Fruit fly (Drosophila melanogaster): ENCODE results near the gene CG34043.
A peak's percentile ranks its signal among the peaks of the same experiment; 100 is the strongest.

Gene CG34043

dm6 chr2L:10306518-10307260 lies 26.0 kb upstream of the CG34043 start, which contains the start of the genes CG5390 and CG4968 (continued):
- TF ChIP-seq CG6765 (GFP tag; optimal IDR thresholded peaks at IDR 0.05) (peak; percentile 62), CG8388 (GFP tag; optimal IDR thresholded peaks at IDR 0.05) (peak; percentile 64), dysf (GFP tag; IDR thresholded peaks at IDR 0.05) (peak; percentile 55; the same call in 1 of the 3 replicates), CG8924 (tag; optimal IDR thresholded peaks at IDR 0.05) (peak; percentile 81), CG4360 (GFP tag; IDR thresholded peaks at IDR 0.05) (no peak), CG31365 (tag; optimal IDR thresholded peaks at IDR 0.05) (no peak), Dref (GFP tag; IDR thresholded peaks at IDR 0.05) (peak; percentile 86), CG2678 (tag; optimal IDR thresholded peaks at IDR 0.05) (no peak), dimm (GFP tag; IDR thresholded peaks at IDR 0.05) (no peak), Sox100B (GFP tag; optimal IDR thresholded peaks at IDR 0.05) (peak; percentile 65), Kr (GFP tag; optimal IDR thresholded peaks at IDR 0.05) (no peak), jing (GFP tag; optimal IDR thresholded peaks at IDR 0.05) (no peak), Bdp1 (GFP tag; optimal IDR thresholded peaks at IDR 0.05) (no peak), CG11398 (GFP tag; optimal IDR thresholded peaks at IDR 0.05) (no peak), CG11560 (tag; IDR thresholded peaks at IDR 0.05) (no peak), Optix (GFP tag; IDR thresholded peaks at IDR 0.05) (no peak), CG6272 (GFP tag; IDR thresholded peaks at IDR 0.05) (no peak), HLH4C (GFP tag; IDR thresholded peaks at IDR 0.05; ENCODE audit: partially characterized antibody) (peak; percentile 48; the same call in 1 of the 3 replicates), CG32767 (GFP tag; IDR thresholded peaks at IDR 0.05) (0 out of 2 replicates have a peak, but pooled peaks have one; percentile 52), dan (GFP tag; IDR thresholded peaks at IDR 0.05) (no peak), Hsf (GFP tag; optimal IDR thresholded peaks at IDR 0.05) (peak; percentile 34), CG1832 (GFP tag; optimal IDR thresholded peaks at IDR 0.05) (no peak), CG13624 (GFP tag; optimal IDR thresholded peaks at IDR 0.05) (peak; percentile 43), HmgD (GFP tag; optimal IDR thresholded peaks at IDR 0.05) (no peak), CHES-1-like (GFP tag; optimal IDR thresholded peaks at IDR 0.05) (no peak), Gsc (GFP tag; IDR thresholded peaks at IDR 0.05) (no peak), chinmo (GFP tag; IDR thresholded peaks at IDR 0.05; ENCODE audit: partially characterized antibody) (0 out of 4 replicates have a peak, but pooled peaks have one; percentile 65), Ada2b (GFP tag; IDR thresholded peaks at IDR 0.05) (peak; percentile 63), br (optimal IDR thresholded peaks at IDR 0.05) (no peak), CG11723 (GFP tag; optimal IDR thresholded peaks at IDR 0.05) (peak; percentile 50), toy (GFP tag; IDR thresholded peaks at IDR 0.05) (no peak), CG17186 (GFP tag; optimal IDR thresholded peaks at IDR 0.05) (no peak), abd-A (tag; optimal IDR thresholded peaks at IDR 0.05) (no peak), so (GFP tag; IDR thresholded peaks at IDR 0.05) (peak; percentile 57; the same call in 1 of the 3 replicates), Hmx (GFP tag; optimal IDR thresholded peaks at IDR 0.05) (no peak), esg (GFP tag; conservative IDR thresholded peaks at IDR 0.05) (peak; percentile 13; the same call in 1 of the 2 replicates), twi (tag; optimal IDR thresholded peaks at IDR 0.05) (peak; percentile 43), Sox102F (GFP tag; optimal IDR thresholded peaks at IDR 0.05) (no peak), B-H2 (GFP tag; optimal IDR thresholded peaks at IDR 0.05) (peak; percentile 71), zen (tag; optimal IDR thresholded peaks at IDR 0.05) (peak; percentile 33), Dbx (GFP tag; IDR thresholded peaks at IDR 0.05) (peak; percentile 58; the same call in 1 of the 3 replicates), Hr39 (optimal IDR thresholded peaks at IDR 0.05) (no peak), lola (GFP tag; optimal IDR thresholded peaks at IDR 0.05) (peak in 1 of 3 experiments; percentile 36), gcm2 (GFP tag; optimal IDR thresholded peaks at IDR 0.05) (peak; percentile 20), salm (tag; optimal IDR thresholded peaks at IDR 0.05) (peak; percentile 58), CG14860 (GFP tag; IDR thresholded peaks at IDR 0.05; ENCODE audit: partially characterized antibody) (no peak), sim (GFP tag; IDR thresholded peaks at IDR 0.05) (no peak), Camta (GFP tag; optimal IDR thresholded peaks at IDR 0.05) (no peak), shn (GFP tag; optimal IDR thresholded peaks at IDR 0.05) (no peak), onecut (GFP tag; IDR thresholded peaks at IDR 0.05) (peak; percentile 44), CG15073 (GFP tag; optimal IDR thresholded peaks at IDR 0.05) (no peak)
